Fruit fly (Drosophila melanogaster) whole organism: ENCODE data around the gene CG9519.

Experiments
- CG8478 ChIP-seq: fragments of >200 bp; optimal IDR thresholded peaks from 2 replicates; lab custom pipeline; 2018; ENCODE audit warnings: inconsistent platforms
- Dll ChIP-seq: fragments of >200 bp; optimal IDR thresholded peaks from 2 replicates; lab custom pipeline; 2017
- EcR ChIP-seq, 2 experiments: fragments of >200 bp; optimal IDR thresholded peaks; 2 replicates each; lab custom pipeline; 2017; ENCODE audit warnings: missing biosample characterization in 2 of 2, missing genetic modification characterization in 2 of 2, missing genetic modification reagents in 2 of 2
- pan ChIP-seq: fragments of >200 bp; optimal IDR thresholded peaks from 2 replicates; lab custom pipeline; 2017
- psq ChIP-seq: fragments of >200 bp; optimal IDR thresholded peaks from 2 replicates; lab custom pipeline; 2017
- usp ChIP-seq: fragments of >200 bp; optimal IDR thresholded peaks from 2 replicates; lab custom pipeline; 2017; ENCODE audit warnings: missing biosample characterization, missing genetic modification characterization, mixed read lengths

CG9519 gene

dm6 chrX:14868414-14868813 is 12.3 kb upstream of the CG9519 start:
- TF ChIP-seq EcR (GFP tag; optimal IDR thresholded peaks at IDR 0.05; lab: Kevin White, UChicago), result no peak

- TF ChIP-seq EcR (GFP tag; optimal IDR thresholded peaks at IDR 0.05; lab: Kevin White, UChicago) (no peak), usp (GFP tag; lab: Kevin White, UChicago) (no peak), CG8478 (lab: Kevin White, UChicago) (no peak)
These were observed 10.8 kb upstream of the CG9519 start for dm6 chrX:14866911-14867310.

dm6 chrX:14862494-14862893 is 6.3 kb upstream of the CG9519 start:
- TF ChIP-seq pan (lab: Kevin White, UChicago), result no peak
- TF ChIP-seq usp (GFP tag; lab: Kevin White, UChicago), result no peak
- no peak for TF ChIP-seq CG8478 (lab: Kevin White, UChicago)
- TF ChIP-seq psq, result no peak
- no peak for TF ChIP-seq EcR (GFP tag; optimal IDR thresholded peaks at IDR 0.05; lab: Kevin White, UChicago)
- no peak for TF ChIP-seq Dll (lab: Kevin White, UChicago)

dm6 chrX:14858951-14859350 is 2.8 kb upstream of the CG9519 start, which contains the start of gene CG46399:
Gene CG46399, plus strand, starts transcription at chrX:14859251.
- TF ChIP-seq pan (lab: Kevin White, UChicago) (no peak), Dll (lab: Kevin White, UChicago) (no peak), usp (GFP tag; lab: Kevin White, UChicago) (no peak), CG8478 (lab: Kevin White, UChicago) (no peak), EcR (GFP tag; optimal IDR thresholded peaks at IDR 0.05; lab: Kevin White, UChicago) (no peak), psq (no peak)

- TF ChIP-seq CG8478 (lab: Kevin White, UChicago), result no peak
- no peak for TF ChIP-seq usp (GFP tag; lab: Kevin White, UChicago)
- no peak for TF ChIP-seq pan (lab: Kevin White, UChicago)
- TF ChIP-seq EcR (GFP tag; optimal IDR thresholded peaks at IDR 0.05; lab: Kevin White, UChicago), result no peak
- no peak for TF ChIP-seq psq
- TF ChIP-seq Dll (lab: Kevin White, UChicago), result no peak
These were observed 1.7 kb upstream of the CG9519 start for dm6 chrX:14857883-14858282.

- no peak for TF ChIP-seq psq
- TF ChIP-seq EcR (GFP tag; optimal IDR thresholded peaks at IDR 0.05; lab: Kevin White, UChicago), result no peak
- no peak for TF ChIP-seq CG8478 (lab: Kevin White, UChicago)
- no peak for TF ChIP-seq usp (GFP tag; lab: Kevin White, UChicago)
- no peak for TF ChIP-seq Dll (lab: Kevin White, UChicago)
- no peak for TF ChIP-seq pan (lab: Kevin White, UChicago)
These were observed 2.9 kb downstream of the CG9519 start, which contains the start of gene CG9521 for dm6 chrX:14853153-14853672. Gene CG9521, minus strand, starts transcription at chrX:14853269.

- TF ChIP-seq EcR (GFP tag; optimal IDR thresholded peaks at IDR 0.05; lab: Kevin White, UChicago), result no peak
- TF ChIP-seq usp (GFP tag; lab: Kevin White, UChicago), result no peak
- no peak for TF ChIP-seq pan (lab: Kevin White, UChicago)
- no peak for TF ChIP-seq psq
- no peak for TF ChIP-seq Dll (lab: Kevin White, UChicago)
- no peak for TF ChIP-seq CG8478 (lab: Kevin White, UChicago)
These were observed 6.1 kb downstream of the CG9519 start for dm6 chrX:14850069-14850468.

- TF ChIP-seq pan (lab: Kevin White, UChicago), result no peak
- no peak for TF ChIP-seq psq
- TF ChIP-seq Dll (lab: Kevin White, UChicago), result no peak
- no peak for TF ChIP-seq usp (GFP tag; lab: Kevin White, UChicago)
- no peak for TF ChIP-seq CG8478 (lab: Kevin White, UChicago)
- TF ChIP-seq EcR (GFP tag; optimal IDR thresholded peaks at IDR 0.05; lab: Kevin White, UChicago), result no peak
These were observed 7.3 kb downstream of the CG9519 start, which contains the start of gene CG9522 for dm6 chrX:14848755-14849354. Gene CG9522, minus strand, starts transcription at chrX:14848808.

- TF ChIP-seq CG8478 (lab: Kevin White, UChicago), result no peak
- TF ChIP-seq psq, result no peak
- TF ChIP-seq usp (GFP tag; lab: Kevin White, UChicago), result no peak
- TF ChIP-seq EcR (GFP tag; optimal IDR thresholded peaks at IDR 0.05; lab: Kevin White, UChicago), result peak in 1 of 2 experiments; percentile 65
- no peak for TF ChIP-seq pan (lab: Kevin White, UChicago)
- TF ChIP-seq Dll (lab: Kevin White, UChicago), result no peak
These were observed 10.0 kb downstream of the CG9519 start for dm6 chrX:14846116-14846614.

- TF ChIP-seq pan (lab: Kevin White, UChicago) (no peak), Dll (lab: Kevin White, UChicago) (no peak), psq (no peak), EcR (GFP tag; optimal IDR thresholded peaks at IDR 0.05; lab: Kevin White, UChicago) (no peak), CG8478 (lab: Kevin White, UChicago) (no peak), usp (GFP tag; lab: Kevin White, UChicago) (no peak)
These were observed 11.5 kb downstream of the CG9519 start, which contains the start of gene CG12539 for dm6 chrX:14844657-14845056. Gene CG12539, minus strand, starts transcription at chrX:14844757.

- TF ChIP-seq CG8478 (lab: Kevin White, UChicago) (no peak), EcR (GFP tag; optimal IDR thresholded peaks at IDR 0.05; lab: Kevin White, UChicago) (no peak), usp (GFP tag; lab: Kevin White, UChicago) (no peak), pan (lab: Kevin White, UChicago) (no peak), psq (no peak)
These were observed 14.2 kb downstream of the CG9519 start for dm6 chrX:14841893-14842505.
